Fruit fly (Drosophila melanogaster) whole organism, wandering third instar larva: ENCODE results near the gene CG12010.

ENCODE experiments used
- CG32264 ChIP-seq: fragments of 200-800 bp; sonication (Bioruptor generic); optimal IDR thresholded peaks from 2 replicates; lab custom pipeline; 2016; ENCODE audit warnings: missing biosample characterization, missing genetic modification characterization
- CG9705 ChIP-seq: fragments of 200-800 bp; sonication (Bioruptor generic); optimal IDR thresholded peaks from 2 replicates; lab custom pipeline; 2018; ENCODE audit warnings: missing biosample characterization, mild to moderate bottlenecking, missing genetic modification characterization
- CrebA ChIP-seq: fragments of 200-800 bp; sonication (Bioruptor generic); optimal IDR thresholded peaks from 2 replicates; lab custom pipeline; 2016; ENCODE audit warnings: missing biosample characterization, mild to moderate bottlenecking, missing genetic modification characterization, borderline replicate concordance
- Dfd ChIP-seq: fragments of >200 bp; optimal IDR thresholded peaks from 2 replicates; lab custom pipeline; 2017; ENCODE audit warnings: missing biosample characterization, missing genetic modification characterization
- Dif ChIP-seq: fragments of 200-275, 200-300 bp; sonication (Bioruptor generic); optimal IDR thresholded peaks from 2 replicates; lab custom pipeline; 2018; ENCODE audit warnings: missing biosample characterization, missing genetic modification characterization; ENCODE audit not compliant: partially characterized antibody
- GATAd ChIP-seq: sonication (Bioruptor generic); optimal IDR thresholded peaks from 2 replicates; lab custom pipeline; 2016; ENCODE audit warnings: missing biosample characterization, missing genetic modification characterization
- HLH106 ChIP-seq: fragments of 200-800 bp; optimal IDR thresholded peaks from 3 replicates; lab custom pipeline; 2019; ENCODE audit warnings: missing biosample characterization, mild to moderate bottlenecking, missing genetic modification characterization, moderate library complexity
- Hnf4 ChIP-seq: fragments of 200-800 bp; sonication (Bioruptor generic); optimal IDR thresholded peaks from 2 replicates; lab custom pipeline; 2016; ENCODE audit warnings: missing biosample characterization, mild to moderate bottlenecking, missing genetic modification characterization
- Hr78 ChIP-seq: fragments of >200 bp; optimal IDR thresholded peaks from 2 replicates; lab custom pipeline; 2017; ENCODE audit warnings: missing biosample characterization, missing genetic modification characterization
- Hr83 ChIP-seq: fragments of 200-300 bp; sonication (Bioruptor generic); optimal IDR thresholded peaks from 2 replicates; lab custom pipeline; 2016; ENCODE audit warnings: missing biosample characterization, mild to moderate bottlenecking, missing genetic modification characterization, moderate library complexity; ENCODE audit not compliant: poor library complexity, severe bottlenecking
- Jra ChIP-seq: sonication (Bioruptor generic); optimal IDR thresholded peaks from 2 replicates; lab custom pipeline; 2016; ENCODE audit warnings: missing biosample characterization, missing genetic modification characterization
- Mio ChIP-seq: sonication (Bioruptor generic); optimal IDR thresholded peaks from 2 replicates; lab custom pipeline; 2016; ENCODE audit warnings: missing biosample characterization, missing genetic modification characterization
- OdsH ChIP-seq: fragments of 200-800 bp; sonication (Bioruptor generic); optimal IDR thresholded peaks from 2 replicates; lab custom pipeline; 2016; ENCODE audit warnings: missing biosample characterization, mild to moderate bottlenecking, missing genetic modification characterization
- Vsx2 ChIP-seq: fragments of 200-300, 225-300 bp; sonication (Bioruptor generic); optimal IDR thresholded peaks from 2 replicates; lab custom pipeline; 2018; ENCODE audit warnings: missing biosample characterization, missing genetic modification characterization; ENCODE audit not compliant: partially characterized antibody
- br ChIP-seq: fragments of 200-800 bp; sonication (Bioruptor generic); optimal IDR thresholded peaks from 2 replicates; lab custom pipeline; 2016; ENCODE audit warnings: missing biosample characterization, missing genetic modification characterization
- brk ChIP-seq: fragments of 200-800 bp; sonication (Bioruptor generic); optimal IDR thresholded peaks from 2 replicates; lab custom pipeline; 2016; ENCODE audit warnings: missing biosample characterization, mild to moderate bottlenecking, missing genetic modification characterization
- dl ChIP-seq, 2 experiments: fragments of 175-275, 200-275 bp in 1 of 2; fragments of 200-275 bp in 1 of 2; sonication (Bioruptor generic); optimal IDR thresholded peaks; lab custom pipeline; 2018; ENCODE audit warnings: mild to moderate bottlenecking in 2 of 2, missing biosample characterization in 2 of 2, missing genetic modification characterization in 2 of 2, moderate library complexity in 2 of 2; ENCODE audit not compliant: partially characterized antibody in 2 of 2, insufficient read depth in 1 of 2
- dmrt93B ChIP-seq: fragments of 200-800 bp; sonication (Bioruptor generic); optimal IDR thresholded peaks from 2 replicates; lab custom pipeline; 2018; ENCODE audit warnings: missing biosample characterization, mild to moderate bottlenecking, missing genetic modification characterization
- foxo ChIP-seq, 2 experiments: fragments of 200-800 bp; sonication (Bioruptor generic); optimal IDR thresholded peaks; 2 replicates in 1 of 2; 3 replicates in 1 of 2; lab custom pipeline; 2016 to 2017; ENCODE audit warnings: missing biosample characterization in 2 of 2, missing genetic modification characterization in 2 of 2
- fru ChIP-seq: fragments of 200-800 bp; sonication (Bioruptor generic); optimal IDR thresholded peaks from 3 replicates; lab custom pipeline; 2016; ENCODE audit warnings: missing biosample characterization, mild to moderate bottlenecking, missing genetic modification characterization
- h ChIP-seq: fragments of 200-800 bp; sonication (Bioruptor generic); optimal IDR thresholded peaks from 3 replicates; lab custom pipeline; 2016; ENCODE audit warnings: missing biosample characterization, mild to moderate bottlenecking, missing genetic modification characterization
- jim ChIP-seq: fragments of 175-275, 200-325 bp; sonication (Bioruptor generic); optimal IDR thresholded peaks from 2 replicates; lab custom pipeline; 2016; ENCODE audit warnings: missing biosample characterization, mild to moderate bottlenecking, missing genetic modification characterization
- lola ChIP-seq: fragments of >200 bp; optimal IDR thresholded peaks from 2 replicates; lab custom pipeline; 2017; ENCODE audit warnings: missing biosample characterization, missing genetic modification characterization
- pan ChIP-seq: fragments of >200 bp; optimal IDR thresholded peaks from 2 replicates; lab custom pipeline; 2017
- rgr ChIP-seq: fragments of 200-800 bp; sonication (Bioruptor generic); optimal IDR thresholded peaks from 3 replicates; lab custom pipeline; 2016; ENCODE audit warnings: missing biosample characterization, mild to moderate bottlenecking, missing genetic modification characterization
- sage ChIP-seq: fragments of 200-800 bp; sonication (Bioruptor generic); optimal IDR thresholded peaks from 2 replicates; lab custom pipeline; 2016; ENCODE audit warnings: missing biosample characterization, mild to moderate bottlenecking, missing genetic modification characterization
- sv ChIP-seq: fragments of 200-800 bp; sonication (Bioruptor generic); optimal IDR thresholded peaks from 3 replicates; lab custom pipeline; 2016; ENCODE audit warnings: missing biosample characterization, missing genetic modification characterization
- usp ChIP-seq: fragments of >200 bp; optimal IDR thresholded peaks from 2 replicates; lab custom pipeline; 2017; ENCODE audit warnings: missing biosample characterization, missing genetic modification characterization

Gene CG12010

DNA sequence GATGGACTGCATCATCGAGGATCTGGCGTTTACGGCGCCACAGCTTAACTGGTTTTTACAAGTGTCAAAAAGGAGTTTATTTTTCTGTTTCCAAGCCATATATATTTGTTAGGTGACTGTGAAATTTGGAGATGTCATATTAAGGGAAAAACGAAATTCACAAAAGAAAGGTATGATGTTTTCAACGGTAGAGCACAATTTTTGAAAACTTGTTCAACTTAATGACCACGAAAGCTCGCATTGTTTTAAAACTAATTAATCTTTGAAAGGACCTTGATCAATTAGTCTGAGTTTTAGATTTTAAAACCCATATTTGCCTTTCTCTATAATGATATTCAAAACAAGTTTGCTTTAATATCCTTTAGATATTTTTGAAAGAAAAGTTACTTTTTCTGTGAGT, 45.3 kb upstream of the CG12010 start, which contains the start of gene Strip:
TSS of gene Strip (minus strand) at position 101 of the 400 bp plus-strand sequence.
- TF ChIP-seq fru (GFP tag; lab: Kevin White, UChicago) (no peak), usp (GFP tag; lab: Kevin White, UChicago) (no peak), Hr78 (GFP tag; lab: Kevin White, UChicago) (no peak), lola (no peak), sage (GFP tag; lab: Kevin White, UChicago) (no peak), Jra (no peak)
- TF ChIP-seq, all 38 proteins: peak for 0

dm6 chr3L:3329763-3330162, 44.3 kb upstream of the CG12010 start, which contains the start of gene CG14961:
TSS of gene CG14961 (plus strand) at chr3L:3330063.
- no peak for TF ChIP-seq HLH106 (tag; lab: Kevin White, UChicago)
- no peak for TF ChIP-seq dl (GFP tag; optimal IDR thresholded peaks at IDR 0.05; lab: Kevin White, UChicago; ENCODE audit: insufficient read depth in 1 of 2, partially characterized antibody in 2 of 2)
- no peak for TF ChIP-seq fru (GFP tag; lab: Kevin White, UChicago)
- no peak for TF ChIP-seq sage (GFP tag; lab: Kevin White, UChicago)
- no peak for TF ChIP-seq br (GFP tag; lab: Kevin White, UChicago)
- no peak for TF ChIP-seq rgr (GFP tag; lab: Kevin White, UChicago)
- TF ChIP-seq Hnf4 (GFP tag; lab: Kevin White, UChicago) = no peak
- no peak for TF ChIP-seq CrebA (GFP tag; lab: Kevin White, UChicago)
- no peak for TF ChIP-seq CG9705 (GFP tag; lab: Kevin White, UChicago)
- TF ChIP-seq Mio (GFP tag; lab: Kevin White, UChicago) = no peak
- no peak for TF ChIP-seq GATAd (GFP tag; lab: Kevin White, UChicago)
- no peak for TF ChIP-seq Dfd (GFP tag; lab: Kevin White, UChicago)
- TF ChIP-seq foxo (GFP tag; optimal IDR thresholded peaks at IDR 0.05; lab: Kevin White, UChicago) = no peak
- no peak for TF ChIP-seq Hr78 (GFP tag; lab: Kevin White, UChicago)
- no peak for TF ChIP-seq lola
- TF ChIP-seq brk (GFP tag; lab: Kevin White, UChicago) = no peak
- TF ChIP-seq Hr83 (GFP tag; lab: Kevin White, UChicago) = no peak
- no peak for TF ChIP-seq pan

- peak; percentile 96 for TF ChIP-seq Dif (GFP tag; lab: Kevin White, UChicago)
- TF ChIP-seq OdsH = no peak
- TF ChIP-seq dl (GFP tag; optimal IDR thresholded peaks at IDR 0.05; lab: Kevin White, UChicago; ENCODE audit: insufficient read depth in 1 of 2, partially characterized antibody in 2 of 2) = peak; percentile 57 to 68
- peak in 1 of 2 experiments; percentile 32 for TF ChIP-seq foxo (GFP tag; optimal IDR thresholded peaks at IDR 0.05; lab: Kevin White, UChicago)
- peak; percentile 99 for TF ChIP-seq Vsx2
- TF ChIP-seq Hnf4 (GFP tag; lab: Kevin White, UChicago) = no peak
- TF ChIP-seq Hr83 (GFP tag; lab: Kevin White, UChicago) = peak; percentile 3
Observed at dm6 chr3L:3334784-3335183, 39.3 kb upstream of the CG12010 start, which contains the start of gene CG14969. TSS of gene CG14969 (minus strand) at chr3L:3334978.

DNA sequence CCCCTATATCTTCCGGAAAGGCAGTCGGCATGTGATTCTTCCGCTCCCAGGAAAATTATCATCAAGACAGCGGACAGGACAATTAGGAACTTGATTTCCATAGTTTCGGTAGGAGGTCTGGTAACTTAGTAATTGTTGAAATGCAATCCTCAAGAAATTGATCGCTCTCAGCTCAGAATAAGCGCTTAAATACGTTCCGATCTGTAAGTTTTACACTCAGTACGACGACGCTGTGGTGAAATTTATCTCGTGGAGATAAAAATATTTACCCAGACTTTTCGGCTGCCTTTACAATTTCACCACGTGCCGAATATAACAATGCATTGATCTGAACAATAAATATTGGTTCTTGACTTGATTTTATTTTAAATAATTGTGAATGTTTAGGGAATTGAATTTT, 38.4 kb upstream of the CG12010 start, which contains the start of gene Drsl1:
TSS of gene Drsl1 (minus strand) at position 101 of the 400 bp plus-strand sequence.
- TF ChIP-seq HLH106 (tag; lab: Kevin White, UChicago) (no peak), Jra (no peak), Dif (GFP tag; lab: Kevin White, UChicago) (no peak), jim (GFP tag; lab: Kevin White, UChicago) (no peak), CG32264 (GFP tag; lab: Kevin White, UChicago) (no peak), usp (GFP tag; lab: Kevin White, UChicago) (no peak), Hnf4 (GFP tag; lab: Kevin White, UChicago) (no peak), sv (GFP tag; lab: Kevin White, UChicago) (no peak), Vsx2 (no peak), rgr (GFP tag; lab: Kevin White, UChicago) (no peak), dmrt93B (GFP tag; lab: Kevin White, UChicago) (no peak), pan (no peak), h (GFP tag; lab: Kevin White, UChicago) (no peak), sage (GFP tag; lab: Kevin White, UChicago) (no peak)
